2 worm cellular contexts compared by ENCODE assay signal in the genomic region with DNA sequence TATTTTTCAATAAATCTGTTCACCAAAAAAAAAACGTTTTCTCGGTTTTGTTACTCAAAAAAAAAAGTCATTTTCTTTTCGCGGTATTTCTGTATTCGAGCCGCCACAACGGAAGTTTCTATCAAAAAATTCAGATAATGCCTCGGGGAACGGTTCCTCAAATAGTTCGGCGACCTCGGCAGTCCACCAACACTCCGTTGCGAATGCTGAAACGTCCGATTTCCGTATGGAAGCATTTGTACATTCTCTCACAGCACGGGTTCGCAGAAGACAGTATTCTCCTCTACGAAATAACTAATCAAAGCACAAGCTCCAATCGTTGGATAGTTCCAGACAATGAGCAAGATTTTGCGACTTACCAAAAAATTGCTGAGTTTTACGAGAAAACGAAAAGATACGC.
TF ChIP-seq lines count a peak whose summit lies in the region.

A gene (plus strand): TSS at position 133 of the 400 bp plus-strand sequence.

TF ChIP-seq in whole organism, L4 larva, 104 proteins besides CTCF, POLR2A, EP300 and RAD21:
- TF ChIP-seq arid-1 (GFP tag; conservative IDR thresholded peaks at IDR 0.05; lab: Robert Waterston, UW) (0 out of 2 replicates have a peak, but pooled peaks have one; percentile 7), mdt-29 (GFP tag; IDR thresholded peaks at IDR 0.05; lab: Robert Waterston, UW) (0 out of 2 replicates have a peak, but pooled peaks have one; percentile 47), nhr-42 (GFP tag; IDR thresholded peaks at IDR 0.05; lab: Robert Waterston, UW) (no peak), Y75B8A.6 (GFP tag; IDR thresholded peaks at IDR 0.05; lab: Robert Waterston, UW) (0 out of 2 replicates have a peak, but pooled peaks have one; percentile 10), Y48G9A.11 (GFP tag; IDR thresholded peaks at IDR 0.05; lab: Robert Waterston, UW) (peak; percentile 56; the same call in 1 of the 2 replicates), dmd-8 (GFP tag; IDR thresholded peaks at IDR 0.05; lab: Robert Waterston, UW) (no peak), vab-7 (GFP tag; IDR thresholded peaks at IDR 0.05; lab: Robert Waterston, UW) (0 out of 2 replicates have a peak, but pooled peaks have one; percentile 29), aha-1 (tag; lab: Kevin White, UChicago) (peak; percentile 28)

TF ChIP-seq in whole organism, young adult, 124 proteins besides CTCF, POLR2A, EP300 and RAD21:
- TF ChIP-seq ztf-26 (tag; optimal IDR thresholded peaks at IDR 0.05; lab: Kevin White, UChicago) (no peak), ets-4 (GFP tag; optimal IDR thresholded peaks at IDR 0.05; lab: Kevin White, UChicago) (no peak), Y53G8AR.9 (GFP tag; conservative IDR thresholded peaks at IDR 0.05; lab: Robert Waterston, UW) (peak; percentile 52; the same call in 1 of the 2 replicates), D2030.7 (GFP tag; IDR thresholded peaks at IDR 0.05; lab: Robert Waterston, UW) (peak; percentile 13; the same call in 1 of the 2 replicates), aptf-3 (GFP tag; IDR thresholded peaks at IDR 0.05; lab: Robert Waterston, UW) (no peak), T07F8.4 (tag; optimal IDR thresholded peaks at IDR 0.05; lab: Kevin White, UChicago) (no peak), rcor-1 (GFP tag; IDR thresholded peaks at IDR 0.05; lab: Robert Waterston, UW) (peak; percentile 44; the same call in 1 of the 2 replicates), ceh-100 (GFP tag; IDR thresholded peaks at IDR 0.05; lab: Robert Waterston, UW) (0 out of 2 replicates have a peak, but pooled peaks have one; percentile 18), nfya-1 (tag; optimal IDR thresholded peaks at IDR 0.05; lab: Kevin White, UChicago; ENCODE audit: borderline replicate concordance, insufficient read depth) (no peak), mcd-1 (GFP tag; IDR thresholded peaks at IDR 0.05; lab: Robert Waterston, UW) (peak; percentile 16; the same call in 1 of the 2 replicates), aptf-2 (GFP tag; conservative IDR thresholded peaks at IDR 0.05; lab: Robert Waterston, UW) (no peak), lin-54 (GFP tag; optimal IDR thresholded peaks at IDR 0.05; lab: Kevin White, UChicago) (peak; percentile 44), F52B5.7 (tag; optimal IDR thresholded peaks at IDR 0.05; lab: Kevin White, UChicago) (no peak), ztf-3 (GFP tag; optimal IDR thresholded peaks at IDR 0.05; lab: Kevin White, UChicago) (no peak), F55B11.4 (tag; optimal IDR thresholded peaks at IDR 0.05; lab: Kevin White, UChicago; ENCODE audit: borderline replicate concordance, insufficient read depth) (no peak), B0336.3 (GFP tag; IDR thresholded peaks at IDR 0.05; lab: Robert Waterston, UW) (peak; percentile 51; the same call in 1 of the 2 replicates), chd-7 (tag; optimal IDR thresholded peaks at IDR 0.05; lab: Kevin White, UChicago) (no peak), xnd-1 (tag; optimal IDR thresholded peaks at IDR 0.05; lab: Kevin White, UChicago) (no peak), hsf-1 (GFP tag; IDR thresholded peaks at IDR 0.05; lab: Robert Waterston, UW) (no peak), die-1 (tag; optimal IDR thresholded peaks at IDR 0.05; lab: Kevin White, UChicago) (no peak), madf-8 (GFP tag; conservative IDR thresholded peaks at IDR 0.05; lab: Robert Waterston, UW) (no peak), Y95B8A.8 (GFP tag; IDR thresholded peaks at IDR 0.05; lab: Robert Waterston, UW) (no peak), ekl-4 (GFP tag; IDR thresholded peaks at IDR 0.05; lab: Robert Waterston, UW) (peak; percentile 32; the same call in 1 of the 2 replicates), ztf-28 (GFP tag; IDR thresholded peaks at IDR 0.05; lab: Robert Waterston, UW) (no peak), Y53F4B.3 (GFP tag; IDR thresholded peaks at IDR 0.05; lab: Robert Waterston, UW) (no peak), F57A8.1 (GFP tag; optimal IDR thresholded peaks at IDR 0.05; lab: Kevin White, UChicago) (no peak), hmg-1.2 (GFP tag; IDR thresholded peaks at IDR 0.05; lab: Robert Waterston, UW) (0 out of 2 replicates have a peak, but pooled peaks have one; percentile 12), madf-6 (GFP tag; IDR thresholded peaks at IDR 0.05; lab: Robert Waterston, UW) (peak; percentile 18; the same call in 1 of the 2 replicates), nhr-90 (tag; optimal IDR thresholded peaks at IDR 0.05; lab: Kevin White, UChicago) (no peak), athp-1 (tag; optimal IDR thresholded peaks at IDR 0.05; lab: Kevin White, UChicago) (peak; percentile 2), C17E4.6 (GFP tag; IDR thresholded peaks at IDR 0.05; lab: Robert Waterston, UW) (no peak), let-607 (tag; optimal IDR thresholded peaks at IDR 0.05; lab: Kevin White, UChicago) (no peak), cebp-2 (GFP tag; IDR thresholded peaks at IDR 0.05; lab: Robert Waterston, UW) (0 out of 2 replicates have a peak, but pooled peaks have one; percentile 15), F33H1.4 (GFP tag; IDR thresholded peaks at IDR 0.05; lab: Robert Waterston, UW) (peak; percentile 35), K12H6.12 (tag; optimal IDR thresholded peaks at IDR 0.05; lab: Kevin White, UChicago) (no peak), attf-6 (GFP tag; IDR thresholded peaks at IDR 0.05; lab: Robert Waterston, UW) (peak; percentile 43; the same call in 1 of the 2 replicates), attf-5 (GFP tag; optimal IDR thresholded peaks at IDR 0.05; lab: Kevin White, UChicago) (no peak), dox-1 (GFP tag; IDR thresholded peaks at IDR 0.05; lab: Robert Waterston, UW) (no peak), lin-26 (GFP tag; IDR thresholded peaks at IDR 0.05; lab: Robert Waterston, UW) (no peak)
